Worm (Caenorhabditis elegans) whole organism, mixed stage, embryonic: ENCODE data around the gene F54D10.9.

Experiments
- nhr-237 ChIP-seq: fragments of 150-350 bp; optimal IDR thresholded peaks from 2 replicates; lab custom pipeline; 2014; ENCODE audit warnings: missing biosample characterization, missing genetic modification characterization
- pha-4 ChIP-seq: fragments of 150-350 bp; optimal IDR thresholded peaks from 2 replicates; lab custom pipeline; 2018; ENCODE audit warnings: missing biosample characterization, missing genetic modification reagents, missing genetic modification characterization

DNA sequence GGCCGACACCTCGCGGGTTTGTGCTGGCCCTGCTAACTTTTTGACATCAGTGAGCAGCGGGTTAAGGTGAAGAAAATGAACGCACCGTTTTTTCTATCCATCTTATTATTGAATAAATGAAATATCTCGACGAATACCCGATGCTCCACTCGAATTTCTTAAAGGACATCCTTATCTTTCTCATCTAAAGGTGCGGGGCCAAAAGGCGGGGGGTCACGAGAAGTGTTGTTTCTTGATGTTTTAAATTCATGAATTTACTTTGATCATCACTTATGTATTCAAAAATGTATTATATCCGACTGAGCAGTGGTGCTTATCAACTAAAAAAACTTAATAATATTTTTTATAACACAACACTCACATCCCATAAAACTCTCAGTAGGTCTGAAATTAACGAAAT lies 32.4 kb upstream of the F54D10.9 start, which contains the start of gene nhr-261:
- TF ChIP-seq nhr-237 (tag; lab: Kevin White, UChicago), result no peak
- no peak for TF ChIP-seq pha-4
